Fruit fly (Drosophila melanogaster): ENCODE results near the gene CG3156.

The CG3156 gene

dm6 chrX:487517-487957 lies at the start of gene CG3156, which contains the start of gene CG18273 (continued):
- peak; percentile 70 for TF ChIP-seq MBD-R2 (GFP tag; IDR thresholded peaks at IDR 0.05)
- TF ChIP-seq nau (GFP tag; optimal IDR thresholded peaks at IDR 0.05), result no peak
- peak; percentile 59 for TF ChIP-seq phol (tag; optimal IDR thresholded peaks at IDR 0.05)
- TF ChIP-seq CG2712 (tag; optimal IDR thresholded peaks at IDR 0.05), result peak; percentile 42
- peak; percentile 7 for TF ChIP-seq CG12299 (tag; optimal IDR thresholded peaks at IDR 0.05)
- no peak for TF ChIP-seq stc (GFP tag; IDR thresholded peaks at IDR 0.05)
- TF ChIP-seq E2f2 (GFP tag; IDR thresholded peaks at IDR 0.05), result peak; percentile 23; the same call in 1 of the 2 replicates
- peak; percentile 40 to 91 for TF ChIP-seq crp (GFP tag; optimal IDR thresholded peaks at IDR 0.05)
- TF ChIP-seq CG42726 (GFP tag; IDR thresholded peaks at IDR 0.05; ENCODE audit: partially characterized antibody), result no peak
- no peak for TF ChIP-seq hbn (GFP tag; IDR thresholded peaks at IDR 0.05; ENCODE audit: partially characterized antibody)
- TF ChIP-seq CG9797 (GFP tag; optimal IDR thresholded peaks at IDR 0.05), result peak; percentile 49
- TF ChIP-seq CHES-1-like (GFP tag; optimal IDR thresholded peaks at IDR 0.05), result peak; percentile 66
- no peak for TF ChIP-seq CG2875 (GFP tag; optimal IDR thresholded peaks at IDR 0.05)
- TF ChIP-seq her (GFP tag; optimal IDR thresholded peaks at IDR 0.05), result no peak
- no peak for TF ChIP-seq scrt (GFP tag; optimal IDR thresholded peaks at IDR 0.05)
- peak; percentile 60 for TF ChIP-seq kni (GFP tag; optimal IDR thresholded peaks at IDR 0.05)
- no peak for TF ChIP-seq Mes4 (GFP tag; optimal IDR thresholded peaks at IDR 0.05)
- no peak for TF ChIP-seq Hr39 (optimal IDR thresholded peaks at IDR 0.05)
- no peak for TF ChIP-seq HHEX (GFP tag; optimal IDR thresholded peaks at IDR 0.05)
- TF ChIP-seq pho (GFP tag; optimal IDR thresholded peaks at IDR 0.05), result peak; percentile 15
- peak; percentile 48; the same call in 1 of the 3 replicates for TF ChIP-seq CG14860 (GFP tag; IDR thresholded peaks at IDR 0.05; ENCODE audit: partially characterized antibody)
- TF ChIP-seq Nf-YC (tag; optimal IDR thresholded peaks at IDR 0.05), result peak; percentile 53
- peak; percentile 65 for TF ChIP-seq Dll (GFP tag; IDR thresholded peaks at IDR 0.05; ENCODE audit: partially characterized antibody)
- peak; percentile 85 for TF ChIP-seq Sin3A (optimal IDR thresholded peaks at IDR 0.05)
- no peak for TF ChIP-seq CG2202 (tag; optimal IDR thresholded peaks at IDR 0.05)
- TF ChIP-seq tll (GFP tag; optimal IDR thresholded peaks at IDR 0.05), result no peak
- TF ChIP-seq CG9609 (GFP tag; optimal IDR thresholded peaks at IDR 0.05), result no peak
- TF ChIP-seq eyg (GFP tag; optimal IDR thresholded peaks at IDR 0.05), result no peak
- no peak for TF ChIP-seq otp (GFP tag; IDR thresholded peaks at IDR 0.05)
- no peak for TF ChIP-seq Fer1 (GFP tag; optimal IDR thresholded peaks at IDR 0.05)
- TF ChIP-seq CG31224 (GFP tag; IDR thresholded peaks at IDR 0.05), result no peak
- TF ChIP-seq Optix (GFP tag; IDR thresholded peaks at IDR 0.05), result no peak
- no peak for TF ChIP-seq CG12104 (GFP tag; optimal IDR thresholded peaks at IDR 0.05)
- TF ChIP-seq sisA (GFP tag; IDR thresholded peaks at IDR 0.05), result no peak
- peak; percentile 46 for TF ChIP-seq CG9932 (GFP tag; IDR thresholded peaks at IDR 0.05)
- TF ChIP-seq CG17802 (tag; optimal IDR thresholded peaks at IDR 0.05), result peak; percentile 70
- peak in 1 of 2 experiments; percentile 41 for TF ChIP-seq Pdp1 (GFP tag; optimal IDR thresholded peaks at IDR 0.05)
- no peak for TF ChIP-seq ems (GFP tag; optimal IDR thresholded peaks at IDR 0.05)
- no peak for TF ChIP-seq D19A (tag; optimal IDR thresholded peaks at IDR 0.05)
- TF ChIP-seq CG4360 (GFP tag; IDR thresholded peaks at IDR 0.05), result no peak
- no peak for TF ChIP-seq jing (GFP tag; optimal IDR thresholded peaks at IDR 0.05)
- TF ChIP-seq trem (tag; optimal IDR thresholded peaks at IDR 0.05), result peak; percentile 73
- TF ChIP-seq gro (GFP tag; optimal IDR thresholded peaks at IDR 0.05), result peak; percentile 45
- TF ChIP-seq Xrp1 (GFP tag; IDR thresholded peaks at IDR 0.05), result 0 out of 2 replicates have a peak, but pooled peaks have one; percentile 6
- TF ChIP-seq HmgZ (tag; optimal IDR thresholded peaks at IDR 0.05), result peak; percentile 67
- TF ChIP-seq CG10959 (GFP tag; IDR thresholded peaks at IDR 0.05), result no peak
- TF ChIP-seq HLH54F (GFP tag; optimal IDR thresholded peaks at IDR 0.05), result no peak
- peak; percentile 95 for TF ChIP-seq cwo (GFP tag; optimal IDR thresholded peaks at IDR 0.05)
- TF ChIP-seq CG17186 (GFP tag; optimal IDR thresholded peaks at IDR 0.05), result peak; percentile 82
- TF ChIP-seq CG17829 (tag; optimal IDR thresholded peaks at IDR 0.05), result peak; percentile 57
- TF ChIP-seq Sry-δ (GFP tag; optimal IDR thresholded peaks at IDR 0.05), result peak; percentile 75

All from whole organism, embryonic.